Worm (Caenorhabditis elegans) whole organism, L1 larva: ENCODE data around the gene D1046.16.

ENCODE experiments used
- C34B4.2 ChIP-seq: sonication (generic microtip); optimal IDR thresholded peaks from 2 replicates; lab custom pipeline; 2017; ENCODE audit warnings: mild to moderate bottlenecking, missing genetic modification characterization, missing compliant biosample characterization
- aha-1 ChIP-seq: fragments of 150-350 bp; optimal IDR thresholded peaks from 2 replicates; lab custom pipeline; 2014; ENCODE audit warnings: missing biosample characterization, missing genetic modification characterization
- aly-2 ChIP-seq: fragments of 150-350 bp; optimal IDR thresholded peaks from 2 replicates; lab custom pipeline; 2014; ENCODE audit warnings: missing biosample characterization, missing genetic modification characterization
- ceh-63 ChIP-seq: fragments of 200-800 bp; sonication (Bioruptor generic); optimal IDR thresholded peaks from 2 replicates; lab custom pipeline; 2018; ENCODE audit warnings: mild to moderate bottlenecking, missing genetic modification characterization, missing compliant biosample characterization
- ceh-8 ChIP-seq: fragments of 200-800 bp; sonication (Bioruptor generic); optimal IDR thresholded peaks from 2 replicates; lab custom pipeline; 2018; ENCODE audit warnings: mild to moderate bottlenecking, missing genetic modification characterization, moderate library complexity, missing compliant biosample characterization
- ceh-82 ChIP-seq, 3 experiments: fragments of 150-350 bp in 1 of 3; sonication (generic microtip) in 2 of 3; optimal IDR thresholded peaks; 2 replicates each; lab custom pipeline; 2014 to 2017; ENCODE audit warnings: missing biosample characterization in 3 of 3, missing genetic modification characterization in 3 of 3
- ceh-90 ChIP-seq: sonication (generic microtip); optimal IDR thresholded peaks from 2 replicates; lab custom pipeline; 2016; ENCODE audit warnings: missing genetic modification characterization, missing compliant biosample characterization
- ces-1 ChIP-seq: fragments of 150-350 bp; optimal IDR thresholded peaks from 2 replicates; lab custom pipeline; 2014; ENCODE audit warnings: missing biosample characterization, missing genetic modification reagents, missing genetic modification characterization
- dpl-1 ChIP-seq, 3 experiments: fragments of 150-350 bp in 2 of 3; sonication (generic microtip) in 1 of 3; optimal IDR thresholded peaks; 2 replicates each; lab custom pipeline; 2014 to 2017; ENCODE audit warnings: missing biosample characterization in 3 of 3, missing genetic modification characterization in 3 of 3, missing genetic modification reagents in 3 of 3
- efl-3 ChIP-seq: fragments of 200-800 bp; sonication (Bioruptor generic); optimal IDR thresholded peaks from 2 replicates; lab custom pipeline; 2018; ENCODE audit warnings: mild to moderate bottlenecking, missing genetic modification characterization, missing compliant biosample characterization
- egl-13 ChIP-seq: sonication (generic microtip); optimal IDR thresholded peaks from 2 replicates; lab custom pipeline; 2016; ENCODE audit warnings: missing genotype, missing genetic modification reagents, missing genetic modification characterization, missing compliant biosample characterization
- elt-2 ChIP-seq: sonication (generic microtip); optimal IDR thresholded peaks from 2 replicates; lab custom pipeline; 2016; ENCODE audit warnings: missing genetic modification characterization, mild to moderate bottlenecking, inconsistent platforms, missing compliant biosample characterization, missing genetic modification reagents
- elt-3 ChIP-seq, 6 experiments: fragments of 150-350 bp in 1 of 6; sonication (generic microtip); optimal IDR thresholded peaks; 2 replicates each; lab custom pipeline; 2017 to 2018; ENCODE audit warnings: missing biosample characterization in 6 of 6, missing genetic modification characterization in 6 of 6, inconsistent platforms in 1 of 6
- fkh-4 ChIP-seq: sonication (generic microtip); optimal IDR thresholded peaks from 2 replicates; lab custom pipeline; 2016; ENCODE audit warnings: missing compliant biosample characterization, missing genetic modification characterization, borderline replicate concordance
- hlh-4 ChIP-seq: sonication (generic microtip); optimal IDR thresholded peaks from 2 replicates; lab custom pipeline; 2016; ENCODE audit warnings: mild to moderate bottlenecking, missing genetic modification characterization, missing compliant biosample characterization
- hpl-2 ChIP-seq: fragments of 150-350 bp; optimal IDR thresholded peaks from 2 replicates; lab custom pipeline; 2014; ENCODE audit warnings: missing biosample characterization, missing genetic modification reagents, missing genetic modification characterization
- isw-1 ChIP-seq: fragments of 200-800 bp; sonication (Bioruptor generic); IDR thresholded peaks from 2 replicates; pipeline ENCODE4 v1.3.6; 2022; ENCODE audit warnings: missing genetic modification characterization, missing compliant biosample characterization
- jun-1 ChIP-seq: fragments of 150-350 bp; optimal IDR thresholded peaks from 2 replicates; lab custom pipeline; 2014; ENCODE audit warnings: missing biosample characterization, missing genetic modification reagents, missing genetic modification characterization
- lin-13 ChIP-seq: fragments of 150-350 bp; optimal IDR thresholded peaks from 2 replicates; lab custom pipeline; 2014; ENCODE audit warnings: missing biosample characterization, missing genetic modification reagents, missing genetic modification characterization
- lin-14 ChIP-seq: fragments of 200-800 bp; sonication (Bioruptor generic); optimal IDR thresholded peaks from 2 replicates; lab custom pipeline; 2018; ENCODE audit warnings: mild to moderate bottlenecking, missing genetic modification characterization, moderate library complexity, missing compliant biosample characterization
- lir-3 ChIP-seq: sonication (generic microtip); optimal IDR thresholded peaks from 2 replicates; lab custom pipeline; 2016; ENCODE audit warnings: mild to moderate bottlenecking, missing genetic modification characterization, moderate library complexity, missing compliant biosample characterization; ENCODE audit not compliant: poor library complexity
- lsy-2 ChIP-seq, 2 experiments: fragments of 150-350 bp; optimal IDR thresholded peaks; 2 replicates each; lab custom pipeline; 2014; ENCODE audit warnings: missing biosample characterization in 2 of 2, missing genetic modification characterization in 2 of 2
- mab-9 ChIP-seq: fragments of 200-800 bp; sonication (Bioruptor generic); IDR thresholded peaks from 2 replicates; pipeline ENCODE4 v1.3.6; 2022; ENCODE audit warnings: missing genetic modification reagents, missing genetic modification characterization, missing compliant biosample characterization
- mdl-1 ChIP-seq, 2 experiments: fragments of 150-350 bp; optimal IDR thresholded peaks; 2 replicates each; lab custom pipeline; 2014 to 2017; ENCODE audit warnings: missing biosample characterization in 2 of 2, missing genetic modification characterization in 2 of 2, inconsistent platforms in 1 of 2
- mef-2 ChIP-seq: fragments of 150-350 bp; optimal IDR thresholded peaks from 2 replicates; lab custom pipeline; 2014; ENCODE audit warnings: missing biosample characterization, missing genetic modification characterization
- mep-1 ChIP-seq: fragments of 150-350 bp; optimal IDR thresholded peaks from 2 replicates; lab custom pipeline; 2014; ENCODE audit warnings: missing biosample characterization, missing genetic modification characterization
- nhr-20 ChIP-seq: sonication (generic microtip); optimal IDR thresholded peaks from 2 replicates; lab custom pipeline; 2016; ENCODE audit warnings: mild to moderate bottlenecking, missing genetic modification characterization, missing compliant biosample characterization
- nhr-237 ChIP-seq: fragments of 150-350 bp; optimal IDR thresholded peaks from 2 replicates; lab custom pipeline; 2014; ENCODE audit warnings: missing biosample characterization, missing genetic modification characterization
- nhr-28 ChIP-seq: fragments of 150-350 bp; optimal IDR thresholded peaks from 2 replicates; lab custom pipeline; 2014; ENCODE audit warnings: missing biosample characterization, missing genetic modification characterization
- nhr-76 ChIP-seq: sonication (generic microtip); optimal IDR thresholded peaks from 2 replicates; lab custom pipeline; 2017; ENCODE audit warnings: missing biosample characterization, missing genetic modification characterization
- nhr-77 ChIP-seq: fragments of 150-350 bp; optimal IDR thresholded peaks from 2 replicates; lab custom pipeline; 2014; ENCODE audit warnings: missing biosample characterization, missing genetic modification characterization
- nhr-90 ChIP-seq: sonication (generic microtip); optimal IDR thresholded peaks from 2 replicates; lab custom pipeline; 2016; ENCODE audit warnings: mild to moderate bottlenecking, missing genetic modification characterization, missing compliant biosample characterization; ENCODE audit not compliant: poor library complexity
- pqm-1 ChIP-seq: sonication (generic microtip); optimal IDR thresholded peaks from 3 replicates; lab custom pipeline; 2017; ENCODE audit warnings: missing biosample characterization, missing genetic modification characterization
- rnt-1 ChIP-seq: sonication (generic microtip); optimal IDR thresholded peaks from 2 replicates; lab custom pipeline; 2016; ENCODE audit warnings: mild to moderate bottlenecking, missing genetic modification characterization, moderate library complexity, missing compliant biosample characterization
- skn-1 ChIP-seq: fragments of 150-350 bp; optimal IDR thresholded peaks from 2 replicates; lab custom pipeline; 2014; ENCODE audit warnings: missing biosample characterization, missing genetic modification characterization
- snpc-4 ChIP-seq: fragments of 150-350 bp; optimal IDR thresholded peaks from 2 replicates; lab custom pipeline; 2014; ENCODE audit warnings: missing biosample characterization, missing genetic modification characterization
- snu-23 ChIP-seq: sonication (generic microtip); optimal IDR thresholded peaks from 2 replicates; lab custom pipeline; 2016; ENCODE audit warnings: missing genetic modification characterization, missing compliant biosample characterization
- sox-4 ChIP-seq: sonication (generic microtip); optimal IDR thresholded peaks from 2 replicates; lab custom pipeline; 2016; ENCODE audit warnings: missing genetic modification characterization, missing compliant biosample characterization
- sptf-1 ChIP-seq: fragments of 150-350 bp; optimal IDR thresholded peaks from 2 replicates; lab custom pipeline; 2014; ENCODE audit warnings: missing biosample characterization, missing genetic modification characterization
- sup-37 ChIP-seq: fragments of 200-800 bp; sonication (Bioruptor generic); optimal IDR thresholded peaks from 2 replicates; lab custom pipeline; 2018; ENCODE audit warnings: mild to moderate bottlenecking, missing genetic modification characterization, missing compliant biosample characterization
- swsn-7 ChIP-seq: sonication (generic microtip); optimal IDR thresholded peaks from 2 replicates; lab custom pipeline; 2016; ENCODE audit warnings: missing genetic modification characterization, missing compliant biosample characterization
- tbx-2 ChIP-seq: sonication (generic microtip); optimal IDR thresholded peaks from 2 replicates; lab custom pipeline; 2016; ENCODE audit warnings: missing genetic modification characterization, missing compliant biosample characterization
- tlp-1 ChIP-seq: fragments of 150-350 bp; optimal IDR thresholded peaks from 2 replicates; lab custom pipeline; 2014; ENCODE audit warnings: missing biosample characterization, missing genetic modification characterization
- unc-62 ChIP-seq: fragments of 150-350 bp; optimal IDR thresholded peaks from 2 replicates; lab custom pipeline; 2014; ENCODE audit warnings: missing biosample characterization, missing genetic modification reagents, missing genetic modification characterization
- unc-86 ChIP-seq: sonication (generic microtip); optimal IDR thresholded peaks from 2 replicates; lab custom pipeline; 2016; ENCODE audit warnings: missing genetic modification characterization, missing compliant biosample characterization
- vab-15 ChIP-seq: sonication (generic microtip); optimal IDR thresholded peaks from 2 replicates; lab custom pipeline; 2017; ENCODE audit warnings: missing genotype, mild to moderate bottlenecking, missing genetic modification characterization, missing compliant biosample characterization
- xbp-1 ChIP-seq: sonication (generic microtip); optimal IDR thresholded peaks from 2 replicates; lab custom pipeline; 2016; ENCODE audit warnings: missing genetic modification characterization, missing compliant biosample characterization
- ztf-11 ChIP-seq, 2 experiments: sonication (generic microtip); optimal IDR thresholded peaks; 2 replicates each; lab custom pipeline; 2016 to 2017; ENCODE audit warnings: missing genetic modification characterization in 2 of 2, missing biosample characterization in 1 of 2, missing compliant biosample characterization in 1 of 2
- ztf-4 ChIP-seq: fragments of 150-350 bp; optimal IDR thresholded peaks from 2 replicates; lab custom pipeline; 2014; ENCODE audit warnings: missing biosample characterization, missing genetic modification characterization

The D1046.16 gene

ce11 chrIV:8893746-8894145, 28.2 kb upstream of the D1046.16 start, which contains the start of gene rad-54.L2 (continued):
- TF ChIP-seq lin-13: peak; percentile 43
- TF ChIP-seq lsy-2 (tag; optimal IDR thresholded peaks at IDR 0.05; lab: Kevin White, UChicago): peak; percentile 41 to 76
- TF ChIP-seq vab-15: no peak
- peak; percentile 76 for TF ChIP-seq mep-1 (tag; lab: Kevin White, UChicago)
- TF ChIP-seq ceh-82 (tag; optimal IDR thresholded peaks at IDR 0.05; lab: Kevin White, UChicago): no peak
- no peak for TF ChIP-seq ceh-8 (GFP tag; lab: Kevin White, UChicago)
- TF ChIP-seq snpc-4 (tag; lab: Kevin White, UChicago): peak; percentile 19
- TF ChIP-seq rnt-1 (tag; lab: Kevin White, UChicago): no peak
- no peak for TF ChIP-seq sptf-1 (tag; lab: Kevin White, UChicago)
- TF ChIP-seq nhr-90 (tag; lab: Kevin White, UChicago): peak; percentile 23
- TF ChIP-seq xbp-1 (tag; lab: Kevin White, UChicago): peak; percentile 8
- TF ChIP-seq sox-4 (tag; lab: Kevin White, UChicago): no peak
- no peak for TF ChIP-seq ztf-11 (tag; optimal IDR thresholded peaks at IDR 0.05; lab: Kevin White, UChicago)
- TF ChIP-seq mab-9: no peak
- peak; percentile 26 for TF ChIP-seq nhr-237 (tag; lab: Kevin White, UChicago)
- TF ChIP-seq nhr-28 (tag; lab: Kevin White, UChicago): no peak
- no peak for TF ChIP-seq jun-1 (tag; lab: Kevin White, UChicago)
- no peak for TF ChIP-seq fkh-4 (tag; lab: Kevin White, UChicago)
- no peak for TF ChIP-seq ces-1 (GFP tag; lab: Kevin White, UChicago)
- TF ChIP-seq nhr-76 (tag; lab: Kevin White, UChicago): no peak
- peak in 1 of 2 experiments; percentile 22 for TF ChIP-seq mdl-1 (tag; optimal IDR thresholded peaks at IDR 0.05; lab: Kevin White, UChicago)
- no peak for TF ChIP-seq aly-2 (tag; lab: Kevin White, UChicago)
- peak; percentile 29 for TF ChIP-seq tbx-2
- TF ChIP-seq snu-23 (GFP tag; lab: Kevin White, UChicago): peak; percentile 64
- TF ChIP-seq hlh-4: no peak
- TF ChIP-seq elt-3 (tag; optimal IDR thresholded peaks at IDR 0.05; lab: Kevin White, UChicago): peak in 1 of 6 experiments; percentile 3
- TF ChIP-seq lin-14 (GFP tag; lab: Kevin White, UChicago): peak; percentile 76
- TF ChIP-seq hpl-2 (GFP tag; lab: Kevin White, UChicago): no peak
- no peak for TF ChIP-seq elt-2
- no peak for TF ChIP-seq efl-3 (GFP tag; lab: Kevin White, UChicago)
- TF ChIP-seq ceh-63 (GFP tag; lab: Kevin White, UChicago): no peak
- no peak for TF ChIP-seq sup-37 (GFP tag; lab: Kevin White, UChicago)
- TF ChIP-seq egl-13: peak; percentile 4
- no peak for TF ChIP-seq pqm-1 (tag; lab: Kevin White, UChicago)
- peak; percentile 78 for TF ChIP-seq skn-1 (tag; lab: Kevin White, UChicago)
- TF ChIP-seq swsn-7 (tag; lab: Kevin White, UChicago): peak; percentile 25
- no peak for TF ChIP-seq mef-2 (tag; lab: Kevin White, UChicago)
- no peak for TF ChIP-seq C34B4.2 (tag; lab: Kevin White, UChicago)
- no peak for TF ChIP-seq isw-1 (GFP tag; lab: Robert Waterston, UW)
- peak; percentile 61 for TF ChIP-seq nhr-20
- TF ChIP-seq, all 84 proteins: peak for 31

DNA sequence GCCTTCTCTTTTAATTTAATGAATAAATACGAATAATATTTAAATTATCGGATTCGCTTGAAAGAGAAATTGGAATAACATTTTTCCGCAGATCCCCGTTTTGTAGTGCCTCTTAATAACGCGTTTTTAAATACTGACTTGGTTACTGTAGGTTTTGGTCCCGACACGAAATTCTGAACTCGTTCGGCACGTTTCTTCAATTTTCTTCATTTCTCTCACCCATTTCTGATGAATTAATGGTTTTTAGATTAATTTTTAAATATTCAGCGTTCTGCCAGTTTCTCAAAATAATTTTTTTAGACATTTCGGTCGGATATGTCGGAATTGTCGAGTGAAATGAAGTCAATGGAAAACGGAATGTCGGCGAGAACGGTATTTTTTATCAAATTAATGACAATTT, 20.6 kb upstream of the D1046.16 start, which contains the start of gene C27B7.5:
Gene C27B7.5 (plus strand): TSS at position 301 of the 400 bp plus-strand sequence.
- TF ChIP-seq ceh-90 (no peak), nhr-77 (no peak), aha-1 (tag; lab: Kevin White, UChicago) (no peak), nhr-76 (tag; lab: Kevin White, UChicago) (no peak), nhr-28 (tag; lab: Kevin White, UChicago) (no peak), aly-2 (tag; lab: Kevin White, UChicago) (no peak), efl-3 (GFP tag; lab: Kevin White, UChicago) (no peak), mdl-1 (tag; optimal IDR thresholded peaks at IDR 0.05; lab: Kevin White, UChicago) (no peak), dpl-1 (GFP tag; optimal IDR thresholded peaks at IDR 0.05; lab: Kevin White, UChicago) (no peak), mab-9 (no peak), lir-3 (no peak), unc-86 (tag; lab: Kevin White, UChicago) (no peak), ces-1 (GFP tag; lab: Kevin White, UChicago) (no peak), tlp-1 (tag; lab: Kevin White, UChicago) (no peak), ztf-4 (tag; lab: Kevin White, UChicago) (no peak), sptf-1 (tag; lab: Kevin White, UChicago) (no peak), unc-62 (GFP tag; lab: Kevin White, UChicago) (no peak), pqm-1 (tag; lab: Kevin White, UChicago) (no peak)
